Fruit fly (Drosophila melanogaster) whole organism, embryonic: ENCODE measurements around the gene CG33267.

Experiments
- Ada2b ChIP-seq: fragments of 200-800 bp; sonication (Bioruptor generic); IDR thresholded peaks from 2 replicates; pipeline ENCODE4 v1.3.6; 2022; ENCODE audit warnings: missing biosample characterization, missing genetic modification characterization
- CG10209 ChIP-seq: fragments of 200-800 bp; sonication (Bioruptor generic); optimal IDR thresholded peaks from 3 replicates; lab custom pipeline; 2017; ENCODE audit warnings: missing biosample characterization, mild to moderate bottlenecking, missing genetic modification characterization, missing genetic modification reagents
- CG12769 ChIP-seq: fragments of 200-800 bp; sonication (Bioruptor generic); optimal IDR thresholded peaks from 2 replicates; lab custom pipeline; 2019; ENCODE audit warnings: missing biosample characterization, mild to moderate bottlenecking, missing genetic modification characterization, moderate library complexity
- CG14441 ChIP-seq: fragments of 200-800 bp; sonication (Bioruptor generic); IDR thresholded peaks from 2 replicates; pipeline ENCODE4 v1.3.6; 2022; ENCODE audit warnings: missing biosample characterization, missing genetic modification characterization
- CG14860 ChIP-seq: fragments of 200-800 bp; sonication (Bioruptor generic); IDR thresholded peaks from 3 replicates; pipeline ENCODE4 v1.3.6; 2022; ENCODE audit warnings: missing biosample characterization, missing genetic modification characterization; ENCODE audit not compliant: partially characterized antibody
- CG17385 ChIP-seq: fragments of 200-800 bp; sonication (Bioruptor generic); optimal IDR thresholded peaks from 3 replicates; lab custom pipeline; 2018; ENCODE audit warnings: missing biosample characterization, mild to moderate bottlenecking, missing genetic modification characterization
- CG31365 ChIP-seq: fragments of 200-800 bp; sonication (Bioruptor generic); optimal IDR thresholded peaks from 2 replicates; lab custom pipeline; 2018; ENCODE audit warnings: missing biosample characterization, mild to moderate bottlenecking, missing genetic modification characterization
- CG3281 ChIP-seq: fragments of 200-800 bp; sonication (Bioruptor generic); optimal IDR thresholded peaks from 3 replicates; lab custom pipeline; 2017; ENCODE audit warnings: missing biosample characterization, mild to moderate bottlenecking, missing genetic modification characterization
- CG3847 ChIP-seq: fragments of 200-800 bp; sonication (Bioruptor generic); IDR thresholded peaks from 2 replicates; pipeline ENCODE4 v1.3.6; 2022; ENCODE audit warnings: missing biosample characterization, missing genetic modification characterization
- CG5180 ChIP-seq: fragments of 200-800 bp; sonication (Bioruptor generic); optimal IDR thresholded peaks from 3 replicates; lab custom pipeline; 2017; ENCODE audit warnings: missing biosample characterization, missing genetic modification characterization, mild to moderate bottlenecking, moderate library complexity, missing genetic modification reagents
- CG6683 ChIP-seq: fragments of 200-800 bp; sonication (Bioruptor generic); optimal IDR thresholded peaks from 2 replicates; lab custom pipeline; 2017; ENCODE audit warnings: missing biosample characterization, mild to moderate bottlenecking, missing genetic modification characterization, missing genetic modification reagents
- CG6765 ChIP-seq: fragments of 200-800 bp; sonication (Bioruptor generic); optimal IDR thresholded peaks from 3 replicates; lab custom pipeline; 2017; ENCODE audit warnings: missing biosample characterization, mild to moderate bottlenecking, missing genetic modification characterization
- CG6791 ChIP-seq: fragments of 200-800 bp; sonication (Bioruptor generic); IDR thresholded peaks from 3 replicates; pipeline ENCODE4 v1.3.6; 2022; ENCODE audit warnings: missing biosample characterization, missing genetic modification characterization; ENCODE audit not compliant: partially characterized antibody
- CG8290 ChIP-seq, 3 experiments: fragments of 200-800 bp; sonication (Bioruptor generic); optimal IDR thresholded peaks; 2 replicates each; lab custom pipeline; 2016 to 2019; ENCODE audit warnings: missing biosample characterization in 3 of 3, missing genetic modification characterization in 3 of 3, mild to moderate bottlenecking in 2 of 3, moderate library complexity in 1 of 3
- CG8924 ChIP-seq: fragments of 200-800 bp; optimal IDR thresholded peaks from 3 replicates; lab custom pipeline; 2019; ENCODE audit warnings: missing biosample characterization, mild to moderate bottlenecking, missing genetic modification characterization, moderate library complexity
- CkIIα-i1 ChIP-seq: fragments of 200-800 bp; sonication (Bioruptor generic); IDR thresholded peaks from 2 replicates; pipeline ENCODE4 v1.3.6; 2022; ENCODE audit warnings: missing biosample characterization, missing genetic modification characterization
- Dbx ChIP-seq: fragments of 200-800 bp; sonication (Bioruptor generic); IDR thresholded peaks from 3 replicates; pipeline ENCODE4 v1.3.6; 2022; ENCODE audit warnings: missing biosample characterization, missing genetic modification characterization
- H15 ChIP-seq: fragments of 200-800 bp; sonication (Bioruptor generic); IDR thresholded peaks from 3 replicates; pipeline ENCODE4 v1.3.6; 2022; ENCODE audit warnings: missing biosample characterization, missing genetic modification characterization
- HmgD ChIP-seq: fragments of 200-800 bp; sonication (Bioruptor generic); optimal IDR thresholded peaks from 3 replicates; lab custom pipeline; 2016; ENCODE audit warnings: missing biosample characterization, missing genetic modification characterization
- HmgZ ChIP-seq: fragments of 200-800 bp; sonication (Bioruptor generic); optimal IDR thresholded peaks from 2 replicates; lab custom pipeline; 2018; ENCODE audit warnings: missing biosample characterization, mild to moderate bottlenecking, missing genetic modification characterization
- Hmr ChIP-seq: fragments of 200-800 bp; sonication (Bioruptor generic); optimal IDR thresholded peaks from 3 replicates; lab custom pipeline; 2017; ENCODE audit warnings: mild to moderate bottlenecking, missing biosample characterization, missing genetic modification reagents, missing genetic modification characterization
- MBD-R2 ChIP-seq: fragments of 200-800 bp; sonication (Bioruptor generic); IDR thresholded peaks from 2 replicates; pipeline ENCODE4 v1.3.6; 2022; ENCODE audit warnings: missing biosample characterization, missing genetic modification characterization
- MTF-1 ChIP-seq: fragments of 200-800 bp; sonication (Bioruptor generic); optimal IDR thresholded peaks from 2 replicates; lab custom pipeline; 2018; ENCODE audit warnings: missing biosample characterization, mild to moderate bottlenecking, missing genetic modification characterization, borderline replicate concordance
- Myb ChIP-seq: fragments of 200-800 bp; sonication (Bioruptor generic); optimal IDR thresholded peaks from 2 replicates; lab custom pipeline; 2016; ENCODE audit warnings: missing biosample characterization, missing genetic modification characterization
- NFAT ChIP-seq: fragments of 200-800 bp; sonication (Bioruptor generic); IDR thresholded peaks from 2 replicates; pipeline ENCODE4 v1.3.6; 2022; ENCODE audit warnings: missing biosample characterization, missing genetic modification characterization
- Nf-YA ChIP-seq: fragments of 200-800 bp; sonication (Bioruptor generic); IDR thresholded peaks from 2 replicates; pipeline ENCODE4 v1.3.6; 2022; ENCODE audit warnings: missing biosample characterization, missing genetic modification characterization
- Sox100B ChIP-seq: fragments of 200-800 bp; sonication (Bioruptor generic); optimal IDR thresholded peaks from 3 replicates; lab custom pipeline; 2018; ENCODE audit warnings: missing biosample characterization, mild to moderate bottlenecking, missing genetic modification characterization
- Ssrp ChIP-seq: fragments of 200-800 bp; sonication (Bioruptor generic); optimal IDR thresholded peaks from 2 replicates; lab custom pipeline; 2018; ENCODE audit warnings: missing biosample characterization, mild to moderate bottlenecking, missing genetic modification characterization, moderate library complexity
- Taf1 ChIP-seq: fragments of 200-800 bp; sonication (Bioruptor generic); IDR thresholded peaks from 2 replicates; pipeline ENCODE4 v1.3.6; 2022; ENCODE audit warnings: missing biosample characterization, missing genetic modification characterization
- Xrp1 ChIP-seq: fragments of 200-800 bp; sonication (Bioruptor generic); IDR thresholded peaks from 2 replicates; pipeline ENCODE4 v1.3.6; 2022; ENCODE audit warnings: missing biosample characterization, missing genetic modification characterization
- caup ChIP-seq: fragments of 200-800 bp; sonication (Bioruptor generic); optimal IDR thresholded peaks from 3 replicates; lab custom pipeline; 2017; ENCODE audit warnings: missing biosample characterization, mild to moderate bottlenecking, missing genetic modification characterization, moderate library complexity; ENCODE audit not compliant: severe bottlenecking
- chinmo ChIP-seq: fragments of 200-800 bp; sonication (Bioruptor generic); IDR thresholded peaks from 4 replicates; pipeline ENCODE4 v1.3.6; 2022; ENCODE audit warnings: missing biosample characterization, missing genetic modification characterization; ENCODE audit not compliant: partially characterized antibody
- exex ChIP-seq: fragments of 200-800 bp; sonication (Bioruptor generic); optimal IDR thresholded peaks from 4 replicates; lab custom pipeline; 2018; ENCODE audit warnings: missing biosample characterization, mild to moderate bottlenecking, missing genetic modification characterization, moderate library complexity
- fd102C ChIP-seq: fragments of 200-800 bp; sonication (Bioruptor generic); optimal IDR thresholded peaks from 2 replicates; lab custom pipeline; 2018; ENCODE audit warnings: missing biosample characterization, mild to moderate bottlenecking, missing genetic modification characterization, moderate library complexity
- grn ChIP-seq: fragments of 200-800 bp; sonication (Bioruptor generic); optimal IDR thresholded peaks from 3 replicates; lab custom pipeline; 2017; ENCODE audit warnings: missing biosample characterization, missing genetic modification characterization
- lab ChIP-seq: fragments of 200-800 bp; sonication (Bioruptor generic); optimal IDR thresholded peaks from 3 replicates; lab custom pipeline; 2017; ENCODE audit warnings: missing biosample characterization, missing genetic modification characterization, mild to moderate bottlenecking, moderate library complexity, missing genetic modification reagents
- mirr ChIP-seq: fragments of 200-800 bp; sonication (Bioruptor generic); optimal IDR thresholded peaks from 3 replicates; lab custom pipeline; 2018; ENCODE audit warnings: missing biosample characterization, mild to moderate bottlenecking, missing genetic modification characterization
- psq ChIP-seq: fragments of 200-800 bp; sonication (Bioruptor generic); optimal IDR thresholded peaks from 2 replicates; lab custom pipeline; 2017; ENCODE audit warnings: missing biosample characterization, missing genetic modification characterization
- schlank ChIP-seq: fragments of 200-800 bp; sonication (Bioruptor generic); optimal IDR thresholded peaks from 2 replicates; lab custom pipeline; 2018; ENCODE audit warnings: missing biosample characterization, mild to moderate bottlenecking, missing genetic modification characterization
- sd ChIP-seq: fragments of 200-800 bp; sonication (Bioruptor generic); optimal IDR thresholded peaks from 3 replicates; lab custom pipeline; 2018; ENCODE audit warnings: missing biosample characterization, mild to moderate bottlenecking, missing genetic modification characterization, moderate library complexity
- sens ChIP-seq: fragments of 200-800 bp; sonication (Bioruptor generic); peaks from one replicate; lab custom pipeline; 2016; ENCODE audit warnings: missing biosample characterization, missing genetic modification characterization
- sug ChIP-seq: fragments of 200-800 bp; optimal IDR thresholded peaks from 2 replicates; lab custom pipeline; 2019; ENCODE audit warnings: missing biosample characterization, mild to moderate bottlenecking, missing genetic modification characterization, moderate library complexity
- zfh1 ChIP-seq: fragments of 200-800 bp; sonication (Bioruptor generic); IDR thresholded peaks from 3 replicates; pipeline ENCODE4 v1.3.6; 2022; ENCODE audit warnings: missing biosample characterization, missing genetic modification characterization

CG33267 gene

DNA sequence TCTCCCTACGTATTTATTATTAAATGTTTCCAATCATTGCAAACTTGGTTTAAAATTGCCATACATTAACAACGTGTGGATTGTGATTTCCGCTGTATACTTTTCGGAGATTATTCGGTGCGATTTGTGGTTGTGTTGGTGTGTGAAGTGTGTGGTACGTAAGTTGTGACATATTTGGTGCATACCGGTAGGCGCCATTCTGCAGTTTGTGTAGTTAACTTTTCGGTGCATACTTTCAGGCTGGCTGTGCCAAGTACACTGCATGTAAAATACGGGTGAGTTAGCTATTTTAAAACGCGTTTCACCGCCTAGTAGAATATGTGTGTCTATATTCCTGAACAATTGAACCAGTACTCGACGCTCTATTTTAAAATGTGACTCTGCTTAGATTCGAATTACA lies 41.0 kb upstream of the CG33267 start (continued):
- TF ChIP-seq CG17385 (GFP tag; lab: Kevin White, UChicago) = no peak
- TF ChIP-seq Taf1 = no peak
- no peak for TF ChIP-seq CG14860 (GFP tag; lab: Robert Waterston, UW)
- no peak for TF ChIP-seq NFAT (GFP tag; lab: Robert Waterston, UW)
- TF ChIP-seq mirr = no peak
- peak; percentile 12 for TF ChIP-seq Hmr (GFP tag; lab: Kevin White, UChicago)
- peak; percentile 58; the same call in 1 of the 3 replicates for TF ChIP-seq Dbx

DNA sequence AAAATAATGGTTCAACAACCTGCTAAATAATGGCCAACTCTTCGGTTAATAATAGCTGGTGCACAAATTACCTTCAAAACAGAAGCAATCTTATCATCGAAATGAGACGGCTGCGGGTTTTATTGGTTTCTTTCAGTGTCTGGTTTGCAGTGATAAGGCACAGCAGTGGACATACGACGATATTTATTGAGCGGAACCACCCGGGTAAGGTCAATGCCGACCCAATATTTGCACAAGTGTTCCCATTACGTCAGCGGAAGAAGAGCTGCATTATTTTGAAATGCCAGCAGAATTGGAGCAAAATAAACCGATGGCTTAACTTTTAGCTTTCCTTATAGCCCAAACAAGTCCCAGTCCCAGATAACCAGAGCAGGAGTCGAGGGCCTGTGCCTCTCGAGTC lies 38.5 kb upstream of the CG33267 start:
- TF ChIP-seq Xrp1 (GFP tag; lab: Robert Waterston, UW) (0 out of 2 replicates have a peak, but pooled peaks have one; percentile 26), CG6791 (GFP tag; lab: Robert Waterston, UW) (no peak), exex (tag; lab: Kevin White, UChicago) (peak; percentile 22), sens (peak; percentile 26), CG3847 (GFP tag; lab: Robert Waterston, UW) (no peak), zfh1 (GFP tag; lab: Robert Waterston, UW) (0 out of 3 replicates have a peak, but pooled peaks have one; percentile 6)
- TF ChIP-seq, all 482 proteins: peak for 4

DNA sequence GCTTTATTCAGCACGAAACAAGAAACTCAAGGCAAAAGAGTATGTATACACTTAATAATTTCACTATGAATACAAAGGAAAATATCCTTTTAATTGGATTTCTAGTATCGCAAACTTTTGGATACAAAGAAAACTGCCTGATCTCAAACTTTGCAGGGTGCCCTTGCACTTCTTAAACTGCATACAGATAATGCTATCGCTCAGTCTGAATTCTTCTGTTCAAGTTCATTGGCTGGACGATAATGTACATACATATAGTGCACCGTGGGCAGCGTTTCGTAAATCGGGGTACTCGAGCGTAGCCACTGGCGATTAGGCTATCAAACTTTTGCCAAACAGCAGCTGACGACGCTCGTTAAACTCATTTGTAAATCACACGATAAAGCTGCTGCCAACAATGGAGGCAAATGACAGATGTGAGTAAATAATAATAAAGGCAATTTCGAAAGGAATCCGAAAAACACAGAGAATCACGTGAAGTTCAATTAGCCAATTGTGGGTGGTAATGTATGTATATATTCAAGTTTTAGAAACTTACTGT lies 37.6 kb upstream of the CG33267 start:
- peak; percentile 57 for TF ChIP-seq exex (tag; lab: Kevin White, UChicago)
- 0 out of 4 replicates have a peak, but pooled peaks have one; percentile 66 for TF ChIP-seq chinmo (GFP tag; lab: Robert Waterston, UW)
- TF ChIP-seq sd (tag; lab: Kevin White, UChicago) = peak; percentile 4
- TF ChIP-seq HmgD = no peak
- TF ChIP-seq schlank (tag; lab: Kevin White, UChicago) = no peak
- 0 out of 2 replicates have a peak, but pooled peaks have one; percentile 8 for TF ChIP-seq MBD-R2 (GFP tag; lab: Robert Waterston, UW)

DNA sequence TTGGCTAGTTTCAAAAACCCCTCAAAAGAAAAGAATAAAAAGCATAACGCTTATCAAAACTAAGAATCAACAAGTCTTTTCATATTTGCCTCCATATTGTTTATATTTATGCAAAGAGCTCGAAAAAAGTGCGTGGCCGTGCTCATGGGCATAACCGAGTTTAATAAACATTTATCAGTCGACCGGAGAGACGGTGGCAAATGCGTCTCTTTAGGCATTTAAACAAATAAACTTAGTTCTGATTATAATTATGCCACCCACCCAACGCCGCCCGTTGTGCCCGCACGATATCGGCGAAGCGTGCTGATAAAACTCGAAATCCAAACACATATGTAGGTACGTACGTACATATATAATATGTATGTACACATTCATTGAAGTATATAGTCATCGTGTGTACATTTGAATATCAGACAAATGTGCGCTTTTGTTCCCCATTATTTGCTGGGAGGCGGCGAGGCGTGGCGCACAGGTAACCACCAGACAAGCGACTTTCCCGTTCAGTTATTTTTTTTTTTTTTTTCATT lies 35.8 kb upstream of the CG33267 start:
- TF ChIP-seq CkIIα-i1 (no peak), Sox100B (peak; percentile 7), CG3281 (GFP tag; lab: Kevin White, UChicago) (peak; percentile 30), HmgZ (peak; percentile 16), grn (GFP tag; lab: Kevin White, UChicago) (peak; percentile 51), caup (GFP tag; lab: Kevin White, UChicago) (peak; percentile 23), CG6683 (GFP tag; lab: Kevin White, UChicago) (peak; percentile 38), CG6765 (GFP tag; lab: Kevin White, UChicago) (peak; percentile 51), CG14441 (GFP tag; lab: Robert Waterston, UW) (peak; percentile 30; the same call in 1 of the 2 replicates), CG12769 (tag; lab: Kevin White, UChicago) (peak; percentile 37), Myb (GFP tag; lab: Kevin White, UChicago) (peak; percentile 2), MTF-1 (GFP tag; lab: Kevin White, UChicago) (peak; percentile 17), CG8290 (GFP tag; optimal IDR thresholded peaks at IDR 0.05; lab: Kevin White, UChicago) (no peak), CG8290 (tag; optimal IDR thresholded peaks at IDR 0.05; lab: Kevin White, UChicago) (peak in 1 of 2 experiments; percentile 21), Nf-YA (GFP tag; lab: Robert Waterston, UW) (peak; percentile 16; the same call in 1 of the 2 replicates), H15 (GFP tag; lab: Robert Waterston, UW) (0 out of 3 replicates have a peak, but pooled peaks have one; percentile 23), fd102C (GFP tag; lab: Kevin White, UChicago) (no peak), CG8924 (tag; lab: Kevin White, UChicago) (peak; percentile 38), CG31365 (peak; percentile 6), psq (GFP tag; lab: Kevin White, UChicago) (no peak), sug (tag; lab: Kevin White, UChicago) (peak; percentile 61), CG10209 (GFP tag; lab: Kevin White, UChicago) (peak; percentile 37), Ada2b (GFP tag; lab: Robert Waterston, UW) (no peak), lab (peak; percentile 73), Ssrp (tag; lab: Kevin White, UChicago) (no peak), CG5180 (GFP tag; lab: Kevin White, UChicago) (peak; percentile 16)
